Fruit fly (Drosophila melanogaster): ENCODE measurements around the gene CG7016.

- TF ChIP-seq Lpt (GFP tag; optimal IDR thresholded peaks at IDR 0.05) = no peak
- no peak for TF ChIP-seq CG6163 (GFP tag; IDR thresholded peaks at IDR 0.05)
- TF ChIP-seq Hr39 (GFP tag; optimal IDR thresholded peaks at IDR 0.05) = no peak
- TF ChIP-seq cyc (GFP tag; optimal IDR thresholded peaks at IDR 0.05) = no peak
- no peak for TF ChIP-seq net (GFP tag; optimal IDR thresholded peaks at IDR 0.05)
These were observed 2.1 kb downstream of the CG7016 start, which contains the start of the genes Srg1 and Elal for dm6 chr3R:24864719-24865400.
